Fruit fly (Drosophila melanogaster): Measurements from ENCODE around the gene CG13386.
A peak's percentile ranks its signal among the peaks of the same experiment; 100 is the strongest.

DNA sequence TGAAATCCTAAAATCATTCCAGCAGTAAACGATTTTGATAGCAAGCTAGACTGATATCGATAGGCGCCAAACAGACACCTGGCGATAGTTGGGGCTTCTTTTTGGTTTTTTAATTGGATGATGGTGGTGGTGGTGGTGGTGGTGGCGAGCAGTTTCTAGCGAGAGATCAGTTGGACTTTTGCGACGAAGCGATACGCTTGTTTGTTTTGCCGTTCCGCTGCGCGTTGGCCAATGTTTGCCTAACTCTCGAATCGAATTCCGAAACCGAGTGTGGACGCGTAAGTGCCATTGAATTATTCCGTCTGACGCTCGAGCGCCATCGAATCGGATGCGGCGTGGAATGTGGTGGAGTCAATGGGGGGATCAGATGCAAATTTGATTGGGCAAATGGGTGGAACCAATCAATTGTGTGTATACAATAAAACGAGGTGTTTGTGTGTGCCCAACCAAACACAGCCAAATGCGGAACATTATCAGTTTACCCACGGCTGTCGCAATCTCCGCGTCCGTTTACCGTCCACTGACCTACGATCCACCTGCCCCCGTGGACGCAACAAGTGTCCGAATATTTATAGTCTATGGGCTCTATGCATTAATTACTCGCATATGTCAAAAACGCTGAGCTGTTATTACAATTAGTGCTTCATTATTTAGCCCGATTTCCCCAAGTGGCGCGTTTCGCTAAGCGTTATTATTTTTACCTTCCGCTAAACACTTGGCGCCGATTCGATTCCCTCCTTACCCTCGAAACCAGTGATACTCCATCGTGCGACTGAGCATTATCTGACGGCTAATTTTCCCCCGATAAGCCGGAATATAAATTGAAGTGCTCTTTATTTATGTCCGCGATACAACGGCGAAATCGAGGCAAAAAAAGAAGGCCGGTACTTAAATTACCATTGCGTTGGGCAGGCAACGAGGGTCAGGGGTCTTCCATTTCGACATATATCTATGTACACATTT lies 28.2 kb upstream of the CG13386 start, which contains the start of gene CG17292:
- TF ChIP-seq CG11617 (GFP tag; optimal IDR thresholded peaks at IDR 0.05) (peak; percentile 70), Mnt (GFP tag; optimal IDR thresholded peaks at IDR 0.05) (peak; percentile 81), cic (GFP tag; optimal IDR thresholded peaks at IDR 0.05) (peak; percentile 90), kay (GFP tag; ENCODE audit: borderline replicate concordance) (no peak), CG12768 (GFP tag; optimal IDR thresholded peaks at IDR 0.05) (peak; percentile 79), CG5204 (GFP tag; optimal IDR thresholded peaks at IDR 0.05) (no peak), CG1620 (GFP tag; optimal IDR thresholded peaks at IDR 0.05) (peak; percentile 49), toe (GFP tag; optimal IDR thresholded peaks at IDR 0.05) (peak; percentile 62), ovo (GFP tag; optimal IDR thresholded peaks at IDR 0.05) (peak; percentile 58), CG7045 (GFP tag; optimal IDR thresholded peaks at IDR 0.05) (no peak), CG7101 (tag; optimal IDR thresholded peaks at IDR 0.05) (peak; percentile 65), CG33017 (tag; optimal IDR thresholded peaks at IDR 0.05) (peak; percentile 62), tj (GFP tag; optimal IDR thresholded peaks at IDR 0.05) (peak; percentile 72), bab1 (GFP tag; optimal IDR thresholded peaks at IDR 0.05) (peak; percentile 88)
